Fruit fly (Drosophila melanogaster) whole organism, embryonic: Measurements from ENCODE around the gene Aef1.

Source experiments
- Antp ChIP-seq: fragments of 200-800 bp; sonication (Bioruptor generic); optimal IDR thresholded peaks from 3 replicates; lab custom pipeline; 2016; ENCODE audit warnings: missing biosample characterization, missing genetic modification characterization
- CG10267 ChIP-seq: fragments of 200-800 bp; sonication (Bioruptor generic); optimal IDR thresholded peaks from 2 replicates; lab custom pipeline; 2018; ENCODE audit warnings: missing biosample characterization, mild to moderate bottlenecking, missing genetic modification characterization, moderate library complexity
- CG12071 ChIP-seq: fragments of 200-800 bp; sonication (Bioruptor generic); optimal IDR thresholded peaks from 3 replicates; lab custom pipeline; 2018; ENCODE audit warnings: missing biosample characterization, mild to moderate bottlenecking, missing genetic modification characterization
- CG12155 ChIP-seq: fragments of 200-800 bp; sonication (Bioruptor generic); optimal IDR thresholded peaks from 3 replicates; lab custom pipeline; 2016; ENCODE audit warnings: missing biosample characterization, missing genetic modification characterization
- CG13287 ChIP-seq: fragments of 200-800 bp; sonication (Bioruptor generic); IDR thresholded peaks from 2 replicates; pipeline ENCODE4 v1.3.6; 2022; ENCODE audit warnings: missing biosample characterization, missing genetic modification characterization; ENCODE audit not compliant: partially characterized antibody
- CG13624 ChIP-seq: fragments of 200-800 bp; sonication (Bioruptor generic); optimal IDR thresholded peaks from 2 replicates; lab custom pipeline; 2016; ENCODE audit warnings: missing biosample characterization, missing genetic modification characterization
- CG15601 ChIP-seq: fragments of 200-800 bp; sonication (Bioruptor generic); optimal IDR thresholded peaks from 3 replicates; lab custom pipeline; 2019; ENCODE audit warnings: missing biosample characterization, mild to moderate bottlenecking, missing genetic modification characterization, moderate library complexity
- CG16813 ChIP-seq: fragments of 200-800 bp; sonication (Bioruptor generic); IDR thresholded peaks from 3 replicates; pipeline ENCODE4 v1.3.6; 2022; ENCODE audit warnings: missing biosample characterization, missing genetic modification characterization; ENCODE audit not compliant: partially characterized antibody
- CG17186 ChIP-seq: fragments of 200-800 bp; sonication (Bioruptor generic); optimal IDR thresholded peaks from 3 replicates; lab custom pipeline; 2017; ENCODE audit warnings: missing biosample characterization, missing genetic modification reagents, missing genetic modification characterization
- CG17385 ChIP-seq: fragments of 200-800 bp; sonication (Bioruptor generic); optimal IDR thresholded peaks from 3 replicates; lab custom pipeline; 2018; ENCODE audit warnings: missing biosample characterization, mild to moderate bottlenecking, missing genetic modification characterization
- CG18011 ChIP-seq: fragments of 200-800 bp; sonication (Bioruptor generic); optimal IDR thresholded peaks from 2 replicates; lab custom pipeline; 2017; ENCODE audit warnings: missing biosample characterization, missing genetic modification characterization, mild to moderate bottlenecking, moderate library complexity, missing genotype
- CG1832 ChIP-seq: fragments of 200-800 bp; sonication (Bioruptor generic); optimal IDR thresholded peaks from 2 replicates; lab custom pipeline; 2017; ENCODE audit warnings: missing biosample characterization, mild to moderate bottlenecking, missing genetic modification characterization, inconsistent platforms
- CG30403 ChIP-seq: fragments of 200-800 bp; sonication (Bioruptor generic); optimal IDR thresholded peaks from 3 replicates; lab custom pipeline; 2016; ENCODE audit warnings: missing biosample characterization, missing genetic modification characterization
- CG33213 ChIP-seq: fragments of 200-800 bp; sonication (Bioruptor generic); optimal IDR thresholded peaks from 3 replicates; lab custom pipeline; 2016; ENCODE audit warnings: missing biosample characterization, missing genetic modification characterization
- CG34422 ChIP-seq: fragments of 200-800 bp; sonication (Bioruptor generic); IDR thresholded peaks from 3 replicates; pipeline ENCODE4 v1.3.6; 2022; ENCODE audit warnings: missing biosample characterization, missing genetic modification characterization
- CG3995 ChIP-seq: fragments of 200-800 bp; sonication (Bioruptor generic); optimal IDR thresholded peaks from 3 replicates; lab custom pipeline; 2016; ENCODE audit warnings: missing biosample characterization, missing genetic modification characterization
- CG42726 ChIP-seq: fragments of 200-800 bp; sonication (Bioruptor generic); IDR thresholded peaks from 2 replicates; pipeline ENCODE4 v1.3.6; 2022; ENCODE audit warnings: missing biosample characterization, missing genetic modification characterization; ENCODE audit not compliant: partially characterized antibody
- CG7556 ChIP-seq: fragments of 200-800 bp; sonication (Bioruptor generic); optimal IDR thresholded peaks from 2 replicates; lab custom pipeline; 2017; ENCODE audit warnings: missing biosample characterization, mild to moderate bottlenecking, missing genetic modification characterization
- CG7963 ChIP-seq: fragments of 200-800 bp; sonication (Bioruptor generic); IDR thresholded peaks from 3 replicates; pipeline ENCODE4 v1.3.6; 2022; ENCODE audit warnings: missing biosample characterization, missing genetic modification characterization; ENCODE audit not compliant: partially characterized antibody
- CG9876 ChIP-seq: fragments of 200-800 bp; sonication (Bioruptor generic); optimal IDR thresholded peaks from 2 replicates; lab custom pipeline; 2016; ENCODE audit warnings: missing biosample characterization, missing genetic modification characterization
- Chrac-16 ChIP-seq: fragments of 200-800 bp; sonication (Bioruptor generic); optimal IDR thresholded peaks from 3 replicates; lab custom pipeline; 2016; ENCODE audit warnings: missing biosample characterization, missing genetic modification characterization
- Dbx ChIP-seq: fragments of 200-800 bp; sonication (Bioruptor generic); IDR thresholded peaks from 3 replicates; pipeline ENCODE4 v1.3.6; 2022; ENCODE audit warnings: missing biosample characterization, missing genetic modification characterization
- E2f1 ChIP-seq: fragments of 200-800 bp; sonication (Bioruptor generic); IDR thresholded peaks from 2 replicates; pipeline ENCODE4 v1.3.6; 2022; ENCODE audit warnings: missing biosample characterization, missing genetic modification characterization
- ERR ChIP-seq: fragments of 200-800 bp; sonication (Bioruptor generic); optimal IDR thresholded peaks from 2 replicates; lab custom pipeline; 2016; ENCODE audit warnings: missing biosample characterization, missing genetic modification characterization
- Ets65A ChIP-seq: fragments of 200-800 bp; sonication (Bioruptor generic); peaks from one replicate; lab custom pipeline; 2016; ENCODE audit warnings: missing biosample characterization, missing genetic modification characterization
- Fer1 ChIP-seq: fragments of 200-800 bp; sonication (Bioruptor generic); optimal IDR thresholded peaks from 2 replicates; lab custom pipeline; 2017; ENCODE audit warnings: missing biosample characterization, mild to moderate bottlenecking, missing genetic modification characterization
- HmgZ ChIP-seq: fragments of 200-800 bp; sonication (Bioruptor generic); optimal IDR thresholded peaks from 2 replicates; lab custom pipeline; 2018; ENCODE audit warnings: missing biosample characterization, mild to moderate bottlenecking, missing genetic modification characterization
- Med ChIP-seq: fragments of 200-800 bp; sonication (Bioruptor generic); peaks from one replicate; lab custom pipeline; 2016; ENCODE audit warnings: missing biosample characterization, missing genetic modification characterization, mild to moderate bottlenecking, inconsistent platforms, moderate library complexity
- Neu2 ChIP-seq: fragments of 200-800 bp; sonication (Bioruptor generic); optimal IDR thresholded peaks from 3 replicates; lab custom pipeline; 2016; ENCODE audit warnings: missing biosample characterization, missing genetic modification characterization, borderline replicate concordance
- Optix ChIP-seq: fragments of 200-800 bp; sonication (Bioruptor generic); IDR thresholded peaks from 3 replicates; pipeline ENCODE4 v1.3.6; 2022; ENCODE audit warnings: missing biosample characterization, missing genetic modification characterization
- Side ChIP-seq: fragments of 200-800 bp; sonication (Bioruptor generic); optimal IDR thresholded peaks from 2 replicates; lab custom pipeline; 2016; ENCODE audit warnings: missing biosample characterization, missing genetic modification characterization
- Sry-β ChIP-seq: fragments of 200-800 bp; sonication (Bioruptor generic); optimal IDR thresholded peaks from 2 replicates; lab custom pipeline; 2018; ENCODE audit warnings: missing biosample characterization, mild to moderate bottlenecking, missing genetic modification characterization, moderate library complexity
- Xrp1 ChIP-seq: fragments of 200-800 bp; sonication (Bioruptor generic); IDR thresholded peaks from 2 replicates; pipeline ENCODE4 v1.3.6; 2022; ENCODE audit warnings: missing biosample characterization, missing genetic modification characterization
- ato ChIP-seq: fragments of 200-800 bp; sonication (Bioruptor generic); IDR thresholded peaks from 2 replicates; pipeline ENCODE4 v1.3.6; 2022; ENCODE audit warnings: missing biosample characterization, missing genetic modification characterization; ENCODE audit not compliant: partially characterized antibody
- crc ChIP-seq: fragments of 200-800 bp; sonication (Bioruptor generic); optimal IDR thresholded peaks from 2 replicates; lab custom pipeline; 2016; ENCODE audit warnings: missing biosample characterization, missing genetic modification characterization
- dm ChIP-seq: fragments of 200-800 bp; sonication (Bioruptor generic); optimal IDR thresholded peaks from 3 replicates; lab custom pipeline; 2016; ENCODE audit warnings: missing biosample characterization, missing genetic modification characterization
- ems ChIP-seq: fragments of 200-800 bp; sonication (Bioruptor generic); optimal IDR thresholded peaks from 3 replicates; lab custom pipeline; 2016; ENCODE audit warnings: missing biosample characterization, missing genetic modification characterization
- gce ChIP-seq: fragments of 200-800 bp; sonication (Bioruptor generic); IDR thresholded peaks from 3 replicates; pipeline ENCODE4 v1.3.6; 2022; ENCODE audit warnings: missing biosample characterization, missing genetic modification characterization
- gcm ChIP-seq: fragments of 200-800 bp; sonication (Bioruptor generic); optimal IDR thresholded peaks from 2 replicates; lab custom pipeline; 2019; ENCODE audit warnings: missing biosample characterization, mild to moderate bottlenecking, missing genetic modification characterization, moderate library complexity
- h ChIP-seq: fragments of >200 bp; optimal IDR thresholded peaks from 2 replicates; lab custom pipeline; 2017
- knrl ChIP-seq: fragments of 200-800 bp; sonication (Bioruptor generic); IDR thresholded peaks from 3 replicates; pipeline ENCODE4 v1.3.6; 2022; ENCODE audit warnings: missing biosample characterization, missing genetic modification characterization; ENCODE audit not compliant: partially characterized antibody
- lbe ChIP-seq: fragments of 200-800 bp; sonication (Bioruptor generic); optimal IDR thresholded peaks from 2 replicates; lab custom pipeline; 2016; ENCODE audit warnings: missing biosample characterization, mild to moderate bottlenecking, missing genetic modification characterization
- maf-S ChIP-seq: fragments of 200-800 bp; sonication (Bioruptor generic); optimal IDR thresholded peaks from 2 replicates; lab custom pipeline; 2016; ENCODE audit warnings: missing biosample characterization, missing genetic modification characterization
- peb ChIP-seq: fragments of 200-800 bp; sonication (Bioruptor generic); IDR thresholded peaks from 2 replicates; pipeline ENCODE4 v1.3.6; 2022; ENCODE audit warnings: missing biosample characterization, missing genetic modification characterization
- rib ChIP-seq: fragments of 200-800 bp; sonication (Bioruptor generic); IDR thresholded peaks from 2 replicates; pipeline ENCODE4 v1.3.6; 2022; ENCODE audit warnings: missing biosample characterization, missing genetic modification characterization
- sd ChIP-seq: fragments of 200-800 bp; sonication (Bioruptor generic); optimal IDR thresholded peaks from 3 replicates; lab custom pipeline; 2018; ENCODE audit warnings: missing biosample characterization, mild to moderate bottlenecking, missing genetic modification characterization, moderate library complexity
- sima ChIP-seq: fragments of 200-800 bp; sonication (Bioruptor generic); optimal IDR thresholded peaks from 2 replicates; lab custom pipeline; 2016; ENCODE audit warnings: missing biosample characterization, missing genetic modification characterization
- sr ChIP-seq: fragments of 200-800 bp; sonication (Bioruptor generic); IDR thresholded peaks from 3 replicates; pipeline ENCODE4 v1.3.6; 2022; ENCODE audit warnings: missing biosample characterization, missing genetic modification characterization
- tin ChIP-seq: fragments of 200-800 bp; sonication (Bioruptor generic); optimal IDR thresholded peaks from 3 replicates; lab custom pipeline; 2016; ENCODE audit warnings: missing biosample characterization, missing genetic modification characterization
- vvl ChIP-seq: fragments of 200-800 bp; sonication (Bioruptor generic); IDR thresholded peaks from 2 replicates; pipeline ENCODE4 v1.3.6; 2022; ENCODE audit warnings: missing biosample characterization, missing genetic modification characterization
- zfh2 ChIP-seq: fragments of 200-800 bp; sonication (Bioruptor generic); optimal IDR thresholded peaks from 2 replicates; lab custom pipeline; 2016; ENCODE audit warnings: missing biosample characterization, missing genetic modification characterization

Gene Aef1

dm6 chr3L:21444719-21445118 is 11.5 kb downstream of the Aef1 start, which contains the start of gene Alp1 (continued):
- no peak for TF ChIP-seq sima
- TF ChIP-seq CG17385, result no peak
- no peak for TF ChIP-seq CG7556
- no peak for TF ChIP-seq CG18011 (GFP tag; lab: Kevin White, UChicago)
- TF ChIP-seq rib (GFP tag; lab: Robert Waterston, UW), result no peak
- no peak for TF ChIP-seq Side
- no peak for TF ChIP-seq gcm (GFP tag; lab: Kevin White, UChicago)
- TF ChIP-seq CG9876 (GFP tag; lab: Kevin White, UChicago), result no peak
- no peak for TF ChIP-seq Chrac-16
- 0 out of 2 replicates have a peak, but pooled peaks have one; percentile 23 for TF ChIP-seq vvl (GFP tag; lab: Robert Waterston, UW)
- no peak for TF ChIP-seq peb (GFP tag; lab: Robert Waterston, UW)
- TF ChIP-seq h, result no peak
- no peak for TF ChIP-seq lbe (GFP tag; lab: Kevin White, UChicago)
- TF ChIP-seq CG1832, result no peak
- TF ChIP-seq CG7963, result no peak
- TF ChIP-seq Optix, result no peak
- TF ChIP-seq Med (GFP tag; lab: Kevin White, UChicago), result peak; percentile 69

DNA sequence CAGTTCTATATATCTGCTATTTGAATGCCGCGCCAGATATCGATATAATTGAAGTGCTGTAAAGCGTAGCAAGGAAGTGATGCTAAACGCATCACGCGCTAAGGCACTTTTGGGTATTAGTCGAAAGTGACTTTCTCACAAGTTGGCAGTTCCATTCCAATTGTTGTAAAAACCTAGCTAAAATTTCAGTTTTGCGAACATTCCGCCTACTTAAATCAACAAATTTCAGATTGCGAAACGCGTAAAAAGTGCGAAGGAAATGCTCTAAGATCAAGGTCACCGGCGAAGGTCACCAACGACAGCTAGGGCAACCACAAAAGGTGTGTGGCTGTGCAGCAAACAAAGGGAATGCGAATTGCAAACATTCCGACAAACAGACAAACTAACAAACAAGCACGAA is 12.5 kb downstream of the Aef1 start, which contains the start of gene Syx7:
Gene Syx7 (plus strand): TSS at position 131 of the 400 bp plus-strand sequence.
- peak; percentile 22 for TF ChIP-seq dm (GFP tag; lab: Kevin White, UChicago)
- peak; percentile 16 for TF ChIP-seq Antp
- peak; percentile 93 for TF ChIP-seq sd
- TF ChIP-seq CG15601 (tag; lab: Kevin White, UChicago), result peak; percentile 24
- TF ChIP-seq crc (GFP tag; lab: Kevin White, UChicago), result no peak
- no peak for TF ChIP-seq gce
- TF ChIP-seq ato (GFP tag; lab: Robert Waterston, UW), result 0 out of 2 replicates have a peak, but pooled peaks have one; percentile 59
- TF ChIP-seq CG7963, result 0 out of 3 replicates have a peak, but pooled peaks have one; percentile 34
- TF ChIP-seq sima, result no peak
- TF ChIP-seq maf-S, result peak; percentile 23
- TF ChIP-seq Fer1 (GFP tag; lab: Kevin White, UChicago), result peak; percentile 23
- TF ChIP-seq CG34422, result peak; percentile 51; the same call in 1 of the 3 replicates
- peak; percentile 43 for TF ChIP-seq CG3995 (GFP tag; lab: Kevin White, UChicago)
- peak; percentile 59; the same call in 1 of the 2 replicates for TF ChIP-seq CG42726
- peak; percentile 29; the same call in 2 of the 3 replicates for TF ChIP-seq CG16813
- peak; percentile 49 for TF ChIP-seq CG13624
- TF ChIP-seq CG30403 (GFP tag; lab: Kevin White, UChicago), result peak; percentile 33
- no peak for TF ChIP-seq sr
- TF ChIP-seq E2f1 (GFP tag; lab: Robert Waterston, UW), result no peak
- TF ChIP-seq Ets65A (GFP tag; lab: Kevin White, UChicago), result peak; percentile 64
- TF ChIP-seq CG33213 (GFP tag; lab: Kevin White, UChicago), result peak; percentile 65
- TF ChIP-seq CG10267, result peak; percentile 97
- TF ChIP-seq CG12071 (GFP tag; lab: Kevin White, UChicago), result no peak
- TF ChIP-seq tin, result peak; percentile 32
- peak; percentile 51; the same call in 1 of the 3 replicates for TF ChIP-seq knrl (GFP tag; lab: Robert Waterston, UW)
- peak; percentile 70 for TF ChIP-seq CG13287 (GFP tag; lab: Robert Waterston, UW)
- peak; percentile 52 for TF ChIP-seq CG17186 (GFP tag; lab: Kevin White, UChicago)
- TF ChIP-seq Dbx (GFP tag; lab: Robert Waterston, UW), result 0 out of 3 replicates have a peak, but pooled peaks have one; percentile 28
- no peak for TF ChIP-seq Neu2 (GFP tag; lab: Kevin White, UChicago)
- peak; percentile 88 for TF ChIP-seq HmgZ
- TF ChIP-seq rib (GFP tag; lab: Robert Waterston, UW), result peak; percentile 68
- peak; percentile 25 for TF ChIP-seq zfh2 (GFP tag; lab: Kevin White, UChicago)
- peak; percentile 32; the same call in 1 of the 2 replicates for TF ChIP-seq Xrp1
- TF ChIP-seq Sry-β (GFP tag; lab: Kevin White, UChicago), result peak; percentile 80
- TF ChIP-seq CG12155 (GFP tag; lab: Kevin White, UChicago), result peak; percentile 34
- peak; percentile 33 for TF ChIP-seq ERR
- TF ChIP-seq ems (GFP tag; lab: Kevin White, UChicago), result peak; percentile 20
